Worm (Caenorhabditis elegans) whole organism, L1 larva: ENCODE measurements around the gene F19F10.3.

ENCODE experiments used
- C04F5.9 ChIP-seq: sonication (generic microtip); optimal IDR thresholded peaks from 2 replicates; lab custom pipeline; 2016; ENCODE audit warnings: missing genetic modification characterization, missing compliant biosample characterization
- C34B4.2 ChIP-seq: sonication (generic microtip); optimal IDR thresholded peaks from 2 replicates; lab custom pipeline; 2017; ENCODE audit warnings: mild to moderate bottlenecking, missing genetic modification characterization, missing compliant biosample characterization
- aha-1 ChIP-seq: fragments of 150-350 bp; optimal IDR thresholded peaks from 2 replicates; lab custom pipeline; 2014; ENCODE audit warnings: missing biosample characterization, missing genetic modification characterization
- aly-2 ChIP-seq: fragments of 150-350 bp; optimal IDR thresholded peaks from 2 replicates; lab custom pipeline; 2014; ENCODE audit warnings: missing biosample characterization, missing genetic modification characterization
- ama-1 ChIP-seq: fragments of 150-350 bp; optimal IDR thresholded peaks from 2 replicates; lab custom pipeline; 2014
- blmp-1 ChIP-seq: fragments of 150-350 bp; optimal IDR thresholded peaks from 2 replicates; lab custom pipeline; 2014; ENCODE audit warnings: missing biosample characterization, missing genetic modification characterization
- ceh-63 ChIP-seq: fragments of 200-800 bp; sonication (Bioruptor generic); optimal IDR thresholded peaks from 2 replicates; lab custom pipeline; 2018; ENCODE audit warnings: mild to moderate bottlenecking, missing genetic modification characterization, missing compliant biosample characterization
- ceh-8 ChIP-seq: fragments of 200-800 bp; sonication (Bioruptor generic); optimal IDR thresholded peaks from 2 replicates; lab custom pipeline; 2018; ENCODE audit warnings: mild to moderate bottlenecking, missing genetic modification characterization, moderate library complexity, missing compliant biosample characterization
- ceh-82 ChIP-seq, 3 experiments: fragments of 150-350 bp in 1 of 3; sonication (generic microtip) in 2 of 3; optimal IDR thresholded peaks; 2 replicates each; lab custom pipeline; 2014 to 2017; ENCODE audit warnings: missing biosample characterization in 3 of 3, missing genetic modification characterization in 3 of 3
- ceh-88 ChIP-seq: fragments of 200-800 bp; sonication (Bioruptor generic); IDR thresholded peaks from 2 replicates; pipeline ENCODE4 v1.3.6; 2022; ENCODE audit warnings: missing genetic modification characterization, missing compliant biosample characterization
- ceh-90 ChIP-seq: sonication (generic microtip); optimal IDR thresholded peaks from 2 replicates; lab custom pipeline; 2016; ENCODE audit warnings: missing genetic modification characterization, missing compliant biosample characterization
- dpl-1 ChIP-seq, 3 experiments: fragments of 150-350 bp in 2 of 3; sonication (generic microtip) in 1 of 3; optimal IDR thresholded peaks; 2 replicates each; lab custom pipeline; 2014 to 2017; ENCODE audit warnings: missing biosample characterization in 3 of 3, missing genetic modification characterization in 3 of 3, missing genetic modification reagents in 3 of 3
- dsc-1 ChIP-seq: sonication (generic microtip); optimal IDR thresholded peaks from 2 replicates; lab custom pipeline; 2016; ENCODE audit warnings: mild to moderate bottlenecking, missing genetic modification characterization, missing compliant biosample characterization
- efl-1 ChIP-seq, 4 experiments: fragments of 150-350 bp; optimal IDR thresholded peaks in 3 of 4; peaks in 1 of 4; 1 replicate in 1 of 4; 2 replicates in 3 of 4; lab custom pipeline; 2014; ENCODE audit warnings: missing biosample characterization in 2 of 4, missing genetic modification characterization in 2 of 4, missing genetic modification reagents in 2 of 4
- efl-3 ChIP-seq: fragments of 200-800 bp; sonication (Bioruptor generic); optimal IDR thresholded peaks from 2 replicates; lab custom pipeline; 2018; ENCODE audit warnings: mild to moderate bottlenecking, missing genetic modification characterization, missing compliant biosample characterization
- egl-13 ChIP-seq: sonication (generic microtip); optimal IDR thresholded peaks from 2 replicates; lab custom pipeline; 2016; ENCODE audit warnings: missing genotype, missing genetic modification reagents, missing genetic modification characterization, missing compliant biosample characterization
- elt-2 ChIP-seq: sonication (generic microtip); optimal IDR thresholded peaks from 2 replicates; lab custom pipeline; 2016; ENCODE audit warnings: missing genetic modification characterization, mild to moderate bottlenecking, inconsistent platforms, missing compliant biosample characterization, missing genetic modification reagents
- ets-5 ChIP-seq: fragments of 200-800 bp; sonication (Bioruptor generic); IDR thresholded peaks from 2 replicates; pipeline ENCODE4 v1.3.6; 2022; ENCODE audit warnings: missing genetic modification characterization, missing compliant biosample characterization
- fkh-10 ChIP-seq: sonication (generic microtip); optimal IDR thresholded peaks from 2 replicates; lab custom pipeline; 2017; ENCODE audit warnings: missing biosample characterization, missing genetic modification reagents, missing genetic modification characterization
- fkh-8 ChIP-seq: sonication (generic microtip); optimal IDR thresholded peaks from 2 replicates; lab custom pipeline; 2016; ENCODE audit warnings: mild to moderate bottlenecking, missing genetic modification characterization, missing compliant biosample characterization
- fos-1 ChIP-seq: fragments of 150-350 bp; optimal IDR thresholded peaks from 2 replicates; lab custom pipeline; 2014; ENCODE audit warnings: missing biosample characterization, missing genetic modification characterization
- hlh-4 ChIP-seq: sonication (generic microtip); optimal IDR thresholded peaks from 2 replicates; lab custom pipeline; 2016; ENCODE audit warnings: mild to moderate bottlenecking, missing genetic modification characterization, missing compliant biosample characterization
- hpl-2 ChIP-seq: fragments of 150-350 bp; optimal IDR thresholded peaks from 2 replicates; lab custom pipeline; 2014; ENCODE audit warnings: missing biosample characterization, missing genetic modification reagents, missing genetic modification characterization
- irx-1 ChIP-seq: sonication (generic microtip); optimal IDR thresholded peaks from 2 replicates; lab custom pipeline; 2016; ENCODE audit warnings: missing genetic modification characterization, missing compliant biosample characterization
- jun-1 ChIP-seq: fragments of 150-350 bp; optimal IDR thresholded peaks from 2 replicates; lab custom pipeline; 2014; ENCODE audit warnings: missing biosample characterization, missing genetic modification reagents, missing genetic modification characterization
- lin-13 ChIP-seq: fragments of 150-350 bp; optimal IDR thresholded peaks from 2 replicates; lab custom pipeline; 2014; ENCODE audit warnings: missing biosample characterization, missing genetic modification reagents, missing genetic modification characterization
- lin-14 ChIP-seq: fragments of 200-800 bp; sonication (Bioruptor generic); optimal IDR thresholded peaks from 2 replicates; lab custom pipeline; 2018; ENCODE audit warnings: mild to moderate bottlenecking, missing genetic modification characterization, moderate library complexity, missing compliant biosample characterization
- lin-15B ChIP-seq: fragments of 150-350 bp; sonication (generic microtip); optimal IDR thresholded peaks from 3 replicates; lab custom pipeline; 2014; ENCODE audit warnings: missing biosample characterization, missing genetic modification characterization
- lin-35 ChIP-seq, 2 experiments: fragments of 150-350 bp; optimal IDR thresholded peaks; 2 replicates each; lab custom pipeline; 2014; ENCODE audit warnings: missing biosample characterization in 2 of 2, missing genetic modification characterization in 2 of 2, missing genetic modification reagents in 2 of 2
- lsy-2 ChIP-seq, 2 experiments: fragments of 150-350 bp; optimal IDR thresholded peaks; 2 replicates each; lab custom pipeline; 2014; ENCODE audit warnings: missing biosample characterization in 2 of 2, missing genetic modification characterization in 2 of 2
- mdl-1 ChIP-seq, 2 experiments: fragments of 150-350 bp; optimal IDR thresholded peaks; 2 replicates each; lab custom pipeline; 2014 to 2017; ENCODE audit warnings: missing biosample characterization in 2 of 2, missing genetic modification characterization in 2 of 2, inconsistent platforms in 1 of 2
- mef-2 ChIP-seq: fragments of 150-350 bp; optimal IDR thresholded peaks from 2 replicates; lab custom pipeline; 2014; ENCODE audit warnings: missing biosample characterization, missing genetic modification characterization
- mep-1 ChIP-seq: fragments of 150-350 bp; optimal IDR thresholded peaks from 2 replicates; lab custom pipeline; 2014; ENCODE audit warnings: missing biosample characterization, missing genetic modification characterization
- nhr-11 ChIP-seq: fragments of 150-350 bp; optimal IDR thresholded peaks from 2 replicates; lab custom pipeline; 2014; ENCODE audit warnings: missing biosample characterization, missing genetic modification characterization
- nhr-19 ChIP-seq: fragments of 200-800 bp; sonication (Bioruptor generic); conservative IDR thresholded peaks from 2 replicates; pipeline ENCODE4 v1.3.6; 2022; ENCODE audit warnings: missing genetic modification characterization, missing compliant biosample characterization
- nhr-47 ChIP-seq: sonication (generic microtip); optimal IDR thresholded peaks from 2 replicates; lab custom pipeline; 2016; ENCODE audit warnings: mild to moderate bottlenecking, missing genetic modification characterization, moderate library complexity, missing compliant biosample characterization
- nhr-71 ChIP-seq: sonication (generic microtip); optimal IDR thresholded peaks from 2 replicates; lab custom pipeline; 2016; ENCODE audit warnings: mild to moderate bottlenecking, missing genetic modification characterization, moderate library complexity, missing compliant biosample characterization
- nhr-77 ChIP-seq: fragments of 150-350 bp; optimal IDR thresholded peaks from 2 replicates; lab custom pipeline; 2014; ENCODE audit warnings: missing biosample characterization, missing genetic modification characterization
- nhr-85 ChIP-seq: sonication (generic microtip); peaks from one replicate; lab custom pipeline; 2016; ENCODE audit warnings: missing genetic modification characterization, inconsistent platforms, missing compliant biosample characterization
- pag-3 ChIP-seq: sonication (generic microtip); optimal IDR thresholded peaks from 2 replicates; lab custom pipeline; 2017; ENCODE audit warnings: missing genetic modification characterization, mild to moderate bottlenecking, missing compliant biosample characterization, antibody characterized with exemption, borderline replicate concordance; ENCODE audit not compliant: insufficient read depth
- pqm-1 ChIP-seq: sonication (generic microtip); optimal IDR thresholded peaks from 3 replicates; lab custom pipeline; 2017; ENCODE audit warnings: missing biosample characterization, missing genetic modification characterization
- snu-23 ChIP-seq: sonication (generic microtip); optimal IDR thresholded peaks from 2 replicates; lab custom pipeline; 2016; ENCODE audit warnings: missing genetic modification characterization, missing compliant biosample characterization
- sox-4 ChIP-seq: sonication (generic microtip); optimal IDR thresholded peaks from 2 replicates; lab custom pipeline; 2016; ENCODE audit warnings: missing genetic modification characterization, missing compliant biosample characterization
- sptf-1 ChIP-seq: fragments of 150-350 bp; optimal IDR thresholded peaks from 2 replicates; lab custom pipeline; 2014; ENCODE audit warnings: missing biosample characterization, missing genetic modification characterization
- swsn-7 ChIP-seq: sonication (generic microtip); optimal IDR thresholded peaks from 2 replicates; lab custom pipeline; 2016; ENCODE audit warnings: missing genetic modification characterization, missing compliant biosample characterization
- tlp-1 ChIP-seq: fragments of 150-350 bp; optimal IDR thresholded peaks from 2 replicates; lab custom pipeline; 2014; ENCODE audit warnings: missing biosample characterization, missing genetic modification characterization
- unc-130 ChIP-seq: fragments of 150-350 bp; optimal IDR thresholded peaks from 2 replicates; lab custom pipeline; 2017; ENCODE audit warnings: missing biosample characterization, missing genetic modification characterization, inconsistent platforms
- unc-30 ChIP-seq: sonication (generic microtip); optimal IDR thresholded peaks from 2 replicates; lab custom pipeline; 2017; ENCODE audit warnings: missing biosample characterization, missing genetic modification characterization
- unc-62 ChIP-seq: fragments of 150-350 bp; optimal IDR thresholded peaks from 2 replicates; lab custom pipeline; 2014; ENCODE audit warnings: missing biosample characterization, missing genetic modification reagents, missing genetic modification characterization
- unc-98 ChIP-seq: fragments of 200-800 bp; sonication (Bioruptor generic); IDR thresholded peaks from 2 replicates; pipeline ENCODE4 v1.3.6; 2022; ENCODE audit warnings: missing genetic modification characterization, missing compliant biosample characterization
- xbp-1 ChIP-seq: sonication (generic microtip); optimal IDR thresholded peaks from 2 replicates; lab custom pipeline; 2016; ENCODE audit warnings: missing genetic modification characterization, missing compliant biosample characterization
- zag-1 ChIP-seq: fragments of 150-350 bp; optimal IDR thresholded peaks from 2 replicates; lab custom pipeline; 2014; ENCODE audit warnings: missing biosample characterization, missing genetic modification characterization
- zip-4 ChIP-seq: fragments of 200-800 bp; sonication (Bioruptor generic); optimal IDR thresholded peaks from 2 replicates; lab custom pipeline; 2018; ENCODE audit warnings: mild to moderate bottlenecking, missing genetic modification characterization, moderate library complexity, missing compliant biosample characterization
- ztf-4 ChIP-seq: fragments of 150-350 bp; optimal IDR thresholded peaks from 2 replicates; lab custom pipeline; 2014; ENCODE audit warnings: missing biosample characterization, missing genetic modification characterization

F19F10.3 gene

ce11 chrV:7575563-7575962 is 23.6 kb downstream of the F19F10.3 start, which contains the start of the genes snu-66 and ints-9 (continued):
- TF ChIP-seq nhr-71 (peak; percentile 84), egl-13 (tag; lab: Kevin White, UChicago) (no peak), dsc-1 (peak; percentile 68), ceh-88 (no peak), irx-1 (tag; lab: Kevin White, UChicago) (peak; percentile 46), unc-98 (GFP tag; lab: Robert Waterston, UW) (no peak), mdl-1 (tag; optimal IDR thresholded peaks at IDR 0.05; lab: Kevin White, UChicago) (peak in 1 of 2 experiments; percentile 41), lin-14 (GFP tag; lab: Kevin White, UChicago) (peak; percentile 66), zip-4 (GFP tag; lab: Kevin White, UChicago) (no peak), hlh-4 (tag; lab: Kevin White, UChicago) (no peak), efl-3 (no peak), jun-1 (tag; lab: Kevin White, UChicago) (peak; percentile 30), fkh-10 (no peak), C34B4.2 (no peak), lin-15B (tag; lab: Kevin White, UChicago) (peak; percentile 63), blmp-1 (tag; lab: Kevin White, UChicago) (peak; percentile 66), hpl-2 (GFP tag; lab: Kevin White, UChicago) (no peak), ztf-4 (no peak), efl-1 (optimal IDR thresholded peaks at IDR 0.05; lab: Kevin White, UChicago) (peak; percentile 67 to 80), efl-1 (GFP tag; optimal IDR thresholded peaks at IDR 0.05 in 1 of 2; lab: Kevin White, UChicago) (peak; percentile 78 to 96), nhr-19 (peak; percentile 70), aha-1 (tag; lab: Kevin White, UChicago) (no peak), swsn-7 (tag; lab: Kevin White, UChicago) (peak; percentile 80), nhr-11 (tag; lab: Kevin White, UChicago) (no peak), fos-1 (tag; lab: Kevin White, UChicago) (peak; percentile 34), C04F5.9 (no peak), mep-1 (tag; lab: Kevin White, UChicago) (peak; percentile 87), sox-4 (tag; lab: Kevin White, UChicago) (no peak), ceh-8 (GFP tag; lab: Kevin White, UChicago) (peak; percentile 27), nhr-77 (tag; lab: Kevin White, UChicago) (peak; percentile 10), unc-62 (GFP tag; lab: Kevin White, UChicago) (no peak), xbp-1 (peak; percentile 72), lsy-2 (tag; optimal IDR thresholded peaks at IDR 0.05; lab: Kevin White, UChicago) (peak; percentile 79 to 80), ama-1 (peak; percentile 29), nhr-47 (tag; lab: Kevin White, UChicago) (peak; percentile 81), pag-3 (no peak), nhr-85 (peak; percentile 81), snu-23 (peak; percentile 84), mef-2 (tag; lab: Kevin White, UChicago) (no peak), fkh-8 (peak; percentile 33), unc-30 (tag; lab: Kevin White, UChicago) (no peak), ceh-63 (GFP tag; lab: Kevin White, UChicago) (no peak), pqm-1 (tag; lab: Kevin White, UChicago) (no peak), unc-130 (tag; lab: Kevin White, UChicago) (peak; percentile 71), zag-1 (tag; lab: Kevin White, UChicago) (no peak), ceh-82 (tag; optimal IDR thresholded peaks at IDR 0.05; lab: Kevin White, UChicago) (peak; percentile 66 to 81 (median 67)), aly-2 (tag; lab: Kevin White, UChicago) (no peak), tlp-1 (no peak), ets-5 (GFP tag; lab: Robert Waterston, UW) (no peak), lin-13 (GFP tag; lab: Kevin White, UChicago) (peak; percentile 57), elt-2 (tag; lab: Kevin White, UChicago) (no peak), ceh-90 (tag; lab: Kevin White, UChicago) (no peak), dpl-1 (GFP tag; optimal IDR thresholded peaks at IDR 0.05; lab: Kevin White, UChicago) (peak; percentile 68 to 79 (median 79)), sptf-1 (no peak), lin-35 (GFP tag; optimal IDR thresholded peaks at IDR 0.05; lab: Kevin White, UChicago) (peak; percentile 75 to 85)
